Fruit fly (Drosophila melanogaster): ENCODE data around the gene Gbeta5.

Gbeta5 gene

DNA sequence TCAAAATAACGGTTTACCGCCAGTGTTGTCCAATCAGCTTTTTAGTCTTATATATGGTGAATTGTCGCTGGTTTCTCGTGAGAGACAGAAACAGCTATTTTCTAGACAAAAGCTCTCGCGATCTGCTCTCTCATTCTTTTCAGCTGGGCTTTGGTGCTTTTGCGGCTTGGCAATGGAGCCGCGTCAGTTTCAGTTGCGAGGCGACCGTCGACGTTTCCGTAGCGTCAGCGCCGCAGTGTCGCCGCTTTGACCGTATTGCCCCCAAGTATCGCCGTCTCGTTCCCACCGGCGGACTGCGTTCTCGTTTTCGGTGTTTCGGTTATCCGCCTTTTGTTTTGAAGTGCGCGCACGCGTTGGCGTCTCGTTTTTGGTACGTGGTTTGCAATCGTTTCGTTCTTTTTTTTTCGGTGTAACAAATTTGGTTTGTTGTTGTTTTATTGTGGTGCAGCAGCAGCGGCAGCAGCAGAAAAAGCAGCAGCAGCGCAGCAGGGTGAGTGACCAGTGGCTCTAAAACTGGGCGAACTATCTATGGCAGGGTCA lies 41.0 kb upstream of the Gbeta5 start (continued):
- TF ChIP-seq CG12744 (GFP tag; optimal IDR thresholded peaks at IDR 0.05) (no peak), onecut (GFP tag; IDR thresholded peaks at IDR 0.05) (peak; percentile 48; the same call in 1 of the 2 replicates), CG7357 (GFP tag; IDR thresholded peaks at IDR 0.05) (no peak), CrebB (tag; optimal IDR thresholded peaks at IDR 0.05) (no peak), p53 (GFP tag; optimal IDR thresholded peaks at IDR 0.05) (no peak), Sox100B (GFP tag; optimal IDR thresholded peaks at IDR 0.05) (no peak), bsh (GFP tag; optimal IDR thresholded peaks at IDR 0.05) (no peak), tin (GFP tag; optimal IDR thresholded peaks at IDR 0.05) (no peak), CG34224 (GFP tag; IDR thresholded peaks at IDR 0.05; ENCODE audit: partially characterized antibody) (no peak), ERR (GFP tag; optimal IDR thresholded peaks at IDR 0.05) (peak; percentile 27), Vsx1 (GFP tag; optimal IDR thresholded peaks at IDR 0.05) (no peak), CG12769 (tag; optimal IDR thresholded peaks at IDR 0.05) (peak; percentile 6), CG17912 (GFP tag; optimal IDR thresholded peaks at IDR 0.05) (no peak), CG1233 (GFP tag; optimal IDR thresholded peaks at IDR 0.05) (no peak), Bteb2 (GFP tag; optimal IDR thresholded peaks at IDR 0.05) (no peak), CG3281 (GFP tag; optimal IDR thresholded peaks at IDR 0.05) (no peak), NfI (GFP tag; optimal IDR thresholded peaks at IDR 0.05) (no peak), dm (GFP tag; optimal IDR thresholded peaks at IDR 0.05) (no peak), Neu2 (GFP tag; optimal IDR thresholded peaks at IDR 0.05; ENCODE audit: borderline replicate concordance) (no peak), oc (tag; optimal IDR thresholded peaks at IDR 0.05) (no peak), CG7745 (tag; optimal IDR thresholded peaks at IDR 0.05) (no peak), CG12104 (GFP tag; optimal IDR thresholded peaks at IDR 0.05) (no peak), Med (GFP tag) (peak; percentile 87), TFAM (GFP tag; optimal IDR thresholded peaks at IDR 0.05) (no peak), CG2875 (GFP tag; optimal IDR thresholded peaks at IDR 0.05) (no peak), CG8388 (GFP tag; optimal IDR thresholded peaks at IDR 0.05) (no peak), CG10431 (GFP tag; optimal IDR thresholded peaks at IDR 0.05) (no peak), CG12071 (GFP tag; optimal IDR thresholded peaks at IDR 0.05) (no peak), Dip3 (GFP tag; optimal IDR thresholded peaks at IDR 0.05) (no peak), twi (tag; optimal IDR thresholded peaks at IDR 0.05) (no peak), CG9727 (GFP tag; optimal IDR thresholded peaks at IDR 0.05) (no peak), vnd (GFP tag; IDR thresholded peaks at IDR 0.05; ENCODE audit: partially characterized antibody) (no peak), jing (GFP tag; optimal IDR thresholded peaks at IDR 0.05) (no peak), row (GFP tag; IDR thresholded peaks at IDR 0.05) (peak; percentile 73), CG2120 (GFP tag; optimal IDR thresholded peaks at IDR 0.05) (no peak), chm (GFP tag; IDR thresholded peaks at IDR 0.05) (no peak), knrl (GFP tag; IDR thresholded peaks at IDR 0.05; ENCODE audit: partially characterized antibody) (peak; percentile 34; the same call in 1 of the 3 replicates), hth (optimal IDR thresholded peaks at IDR 0.05) (no peak), CG18599 (GFP tag; optimal IDR thresholded peaks at IDR 0.05) (peak; percentile 43), Nf-YC (tag; optimal IDR thresholded peaks at IDR 0.05) (peak; percentile 2), nom (GFP tag; optimal IDR thresholded peaks at IDR 0.05) (peak; percentile 38), prd (optimal IDR thresholded peaks at IDR 0.05) (no peak), prd (GFP tag; IDR thresholded peaks at IDR 0.05) (no peak), her (GFP tag; optimal IDR thresholded peaks at IDR 0.05) (no peak), bbx (GFP tag; IDR thresholded peaks at IDR 0.05; ENCODE audit: partially characterized antibody) (peak; percentile 39; the same call in 1 of the 2 replicates), lab (GFP tag; optimal IDR thresholded peaks at IDR 0.05) (no peak), Lpt (GFP tag; optimal IDR thresholded peaks at IDR 0.05) (no peak), Adf1 (GFP tag; IDR thresholded peaks at IDR 0.05) (peak; percentile 88), CG3995 (GFP tag; optimal IDR thresholded peaks at IDR 0.05) (no peak), Pdp1 (GFP tag; optimal IDR thresholded peaks at IDR 0.05) (peak in 1 of 2 experiments; percentile 19)

Data from whole organism, embryonic.